Fruit fly (Drosophila melanogaster) whole organism, embryonic: Measurements from ENCODE around the gene Desat2.
A peak's percentile ranks its signal among the peaks of the same experiment; 100 is the strongest.

Experiments
- Abd-B ChIP-seq: fragments of 200-800 bp; sonication (Bioruptor generic); optimal IDR thresholded peaks from 2 replicates; lab custom pipeline; 2018; ENCODE audit warnings: missing biosample characterization, mild to moderate bottlenecking, missing genetic modification characterization, moderate library complexity
- Atf3 ChIP-seq: fragments of 200-800 bp; sonication (Bioruptor generic); optimal IDR thresholded peaks from 3 replicates; lab custom pipeline; 2016; ENCODE audit warnings: missing biosample characterization, missing genetic modification characterization
- C15 ChIP-seq: fragments of 200-800 bp; sonication (Bioruptor generic); IDR thresholded peaks from 3 replicates; pipeline ENCODE4 v1.3.6; 2022; ENCODE audit warnings: missing biosample characterization, missing genetic modification characterization
- CG10209 ChIP-seq: fragments of 200-800 bp; sonication (Bioruptor generic); optimal IDR thresholded peaks from 3 replicates; lab custom pipeline; 2017; ENCODE audit warnings: missing biosample characterization, mild to moderate bottlenecking, missing genetic modification characterization, missing genetic modification reagents
- CG10654 ChIP-seq: fragments of 200-800 bp; sonication (Bioruptor generic); optimal IDR thresholded peaks from 2 replicates; lab custom pipeline; 2016; ENCODE audit warnings: missing biosample characterization, missing genetic modification characterization
- CG11398 ChIP-seq: fragments of 200-800 bp; sonication (Bioruptor generic); optimal IDR thresholded peaks from 2 replicates; lab custom pipeline; 2016; ENCODE audit warnings: missing biosample characterization, missing genetic modification characterization
- CG12299 ChIP-seq: fragments of 200-800 bp; sonication (Bioruptor generic); optimal IDR thresholded peaks from 2 replicates; lab custom pipeline; 2018; ENCODE audit warnings: missing biosample characterization, mild to moderate bottlenecking, missing genetic modification characterization
- CG12769 ChIP-seq: fragments of 200-800 bp; sonication (Bioruptor generic); optimal IDR thresholded peaks from 2 replicates; lab custom pipeline; 2019; ENCODE audit warnings: missing biosample characterization, mild to moderate bottlenecking, missing genetic modification characterization, moderate library complexity
- CG16815 ChIP-seq: fragments of 200-800 bp; sonication (Bioruptor generic); optimal IDR thresholded peaks from 3 replicates; lab custom pipeline; 2017; ENCODE audit warnings: missing biosample characterization, mild to moderate bottlenecking, missing genetic modification characterization
- CG17361 ChIP-seq: fragments of 200-800 bp; sonication (Bioruptor generic); IDR thresholded peaks from 3 replicates; pipeline ENCODE4 v1.3.6; 2022; ENCODE audit warnings: missing biosample characterization, missing genetic modification characterization
- CG2116 ChIP-seq: fragments of 200-800 bp; sonication (Bioruptor generic); optimal IDR thresholded peaks from 3 replicates; lab custom pipeline; 2018; ENCODE audit warnings: missing biosample characterization, mild to moderate bottlenecking, missing genetic modification characterization
- CG3065 ChIP-seq: fragments of 200-800 bp; sonication (Bioruptor generic); optimal IDR thresholded peaks from 2 replicates; lab custom pipeline; 2016; ENCODE audit warnings: missing biosample characterization, missing genetic modification characterization
- CG3726 ChIP-seq: fragments of 200-800 bp; sonication (Bioruptor generic); IDR thresholded peaks from 3 replicates; pipeline ENCODE4, ENCODE4 v1.3.6; 2022; ENCODE audit warnings: missing biosample characterization, missing genetic modification characterization
- CG3995 ChIP-seq: fragments of 200-800 bp; sonication (Bioruptor generic); optimal IDR thresholded peaks from 3 replicates; lab custom pipeline; 2016; ENCODE audit warnings: missing biosample characterization, missing genetic modification characterization
- CG4424 ChIP-seq: fragments of 200-800 bp; sonication (Bioruptor generic); optimal IDR thresholded peaks from 3 replicates; lab custom pipeline; 2016; ENCODE audit warnings: missing biosample characterization, missing genetic modification characterization
- CG4820 ChIP-seq: fragments of 200-800 bp; sonication (Bioruptor generic); optimal IDR thresholded peaks from 3 replicates; lab custom pipeline; 2016; ENCODE audit warnings: missing biosample characterization, missing genetic modification characterization
- CG5953 ChIP-seq: fragments of 200-800 bp; sonication (Bioruptor generic); IDR thresholded peaks from 2 replicates; pipeline ENCODE4 v1.3.6; 2022; ENCODE audit warnings: missing biosample characterization, missing genetic modification characterization
- CG8290 ChIP-seq, 3 experiments: fragments of 200-800 bp; sonication (Bioruptor generic); optimal IDR thresholded peaks; 2 replicates each; lab custom pipeline; 2016 to 2019; ENCODE audit warnings: missing biosample characterization in 3 of 3, missing genetic modification characterization in 3 of 3, mild to moderate bottlenecking in 2 of 3, moderate library complexity in 1 of 3
- Dbx ChIP-seq: fragments of 200-800 bp; sonication (Bioruptor generic); IDR thresholded peaks from 3 replicates; pipeline ENCODE4 v1.3.6; 2022; ENCODE audit warnings: missing biosample characterization, missing genetic modification characterization
- Dll ChIP-seq: fragments of 200-800 bp; sonication (Bioruptor generic); IDR thresholded peaks from 4 replicates; pipeline ENCODE4 v1.3.6; 2022; ENCODE audit warnings: missing biosample characterization, missing genetic modification characterization; ENCODE audit not compliant: partially characterized antibody
- Fer1 ChIP-seq: fragments of 200-800 bp; sonication (Bioruptor generic); optimal IDR thresholded peaks from 2 replicates; lab custom pipeline; 2017; ENCODE audit warnings: missing biosample characterization, mild to moderate bottlenecking, missing genetic modification characterization
- HLH3B ChIP-seq: fragments of 200-800 bp; sonication (Bioruptor generic); IDR thresholded peaks from 2 replicates; pipeline ENCODE4 v1.3.6; 2022; ENCODE audit warnings: missing biosample characterization, missing genetic modification characterization
- Mrtf ChIP-seq: fragments of 200-800 bp; sonication (Bioruptor generic); IDR thresholded peaks from 3 replicates; pipeline ENCODE4 v1.3.6; 2022; ENCODE audit warnings: missing biosample characterization, missing genetic modification characterization
- Myb ChIP-seq: fragments of 200-800 bp; sonication (Bioruptor generic); optimal IDR thresholded peaks from 2 replicates; lab custom pipeline; 2016; ENCODE audit warnings: missing biosample characterization, missing genetic modification characterization
- Poxn ChIP-seq: fragments of 200-800 bp; sonication (Bioruptor generic); IDR thresholded peaks from 2 replicates; pipeline ENCODE4 v1.3.6; 2022; ENCODE audit warnings: missing biosample characterization, missing genetic modification characterization
- Ravus ChIP-seq: fragments of 200-800 bp; sonication (Bioruptor generic); IDR thresholded peaks from 2 replicates; pipeline ENCODE4 v1.3.6; 2022; ENCODE audit warnings: missing biosample characterization, missing genetic modification characterization
- Sry-δ ChIP-seq: fragments of 200-800 bp; sonication (Bioruptor generic); optimal IDR thresholded peaks from 2 replicates; lab custom pipeline; 2016; ENCODE audit warnings: missing biosample characterization, missing genetic modification characterization
- ase ChIP-seq: fragments of 200-800 bp; sonication (Bioruptor generic); IDR thresholded peaks from 3 replicates; pipeline ENCODE4 v1.3.6; 2022; ENCODE audit warnings: missing biosample characterization, missing genetic modification characterization
- bigmax ChIP-seq: fragments of 200-800 bp; sonication (Bioruptor generic); optimal IDR thresholded peaks from 2 replicates; lab custom pipeline; 2018; ENCODE audit warnings: missing biosample characterization, mild to moderate bottlenecking, missing genetic modification characterization
- br ChIP-seq: fragments of >200 bp; optimal IDR thresholded peaks from 2 replicates; lab custom pipeline; 2017
- bsh ChIP-seq, 2 experiments: fragments of 200-800 bp; sonication (Bioruptor generic); optimal IDR thresholded peaks; 2 replicates each; lab custom pipeline; 2017 to 2018; ENCODE audit warnings: mild to moderate bottlenecking in 2 of 2, missing biosample characterization in 2 of 2, missing genetic modification characterization in 2 of 2, moderate library complexity in 1 of 2
- cg ChIP-seq: fragments of 200-800 bp; sonication (Bioruptor generic); optimal IDR thresholded peaks from 3 replicates; lab custom pipeline; 2019; ENCODE audit warnings: missing biosample characterization, mild to moderate bottlenecking, missing genetic modification characterization, moderate library complexity
- cwo ChIP-seq: fragments of 200-800 bp; sonication (Bioruptor generic); optimal IDR thresholded peaks from 3 replicates; lab custom pipeline; 2017; ENCODE audit warnings: missing biosample characterization, missing genetic modification characterization, mild to moderate bottlenecking, moderate library complexity, missing genetic modification reagents
- da ChIP-seq: fragments of 200-800 bp; sonication (Bioruptor generic); optimal IDR thresholded peaks from 2 replicates; lab custom pipeline; 2016; ENCODE audit warnings: missing biosample characterization, missing genetic modification characterization
- dmrt99B ChIP-seq: fragments of 200-800 bp; sonication (Bioruptor generic); optimal IDR thresholded peaks from 2 replicates; lab custom pipeline; 2018; ENCODE audit warnings: missing biosample characterization, mild to moderate bottlenecking, missing genetic modification characterization, moderate library complexity
- fd102C ChIP-seq: fragments of 200-800 bp; sonication (Bioruptor generic); optimal IDR thresholded peaks from 2 replicates; lab custom pipeline; 2018; ENCODE audit warnings: missing biosample characterization, mild to moderate bottlenecking, missing genetic modification characterization, moderate library complexity
- gce ChIP-seq: fragments of 200-800 bp; sonication (Bioruptor generic); IDR thresholded peaks from 3 replicates; pipeline ENCODE4 v1.3.6; 2022; ENCODE audit warnings: missing biosample characterization, missing genetic modification characterization
- gsb ChIP-seq: fragments of 200-800 bp; sonication (Bioruptor generic); IDR thresholded peaks from 2 replicates; pipeline ENCODE4 v1.3.6; 2022; ENCODE audit warnings: missing biosample characterization, missing genetic modification characterization
- maf-S ChIP-seq: fragments of 200-800 bp; sonication (Bioruptor generic); optimal IDR thresholded peaks from 2 replicates; lab custom pipeline; 2016; ENCODE audit warnings: missing biosample characterization, missing genetic modification characterization
- mirr ChIP-seq: fragments of 200-800 bp; sonication (Bioruptor generic); optimal IDR thresholded peaks from 3 replicates; lab custom pipeline; 2018; ENCODE audit warnings: missing biosample characterization, mild to moderate bottlenecking, missing genetic modification characterization
- nerfin-1 ChIP-seq: fragments of 200-800 bp; sonication (Bioruptor generic); optimal IDR thresholded peaks from 3 replicates; lab custom pipeline; 2019; ENCODE audit warnings: missing biosample characterization, mild to moderate bottlenecking, missing genetic modification characterization, moderate library complexity
- pan ChIP-seq, 4 experiments: fragments of >200 bp in 3 of 4; fragments of 200-800 bp in 1 of 4; sonication (Bioruptor generic) in 1 of 4; optimal IDR thresholded peaks in 3 of 4; IDR thresholded peaks in 1 of 4; 2 replicates each; pipeline versions ENCODE4 v1.3.6 to Lab custom; 2017 to 2022; ENCODE audit warnings: missing biosample characterization in 2 of 4, missing genetic modification characterization in 2 of 4, mixed read lengths in 1 of 4
- ro ChIP-seq: fragments of 200-800 bp; sonication (Bioruptor generic); IDR thresholded peaks from 2 replicates; pipeline ENCODE4 v1.3.6; 2022; ENCODE audit warnings: missing biosample characterization, missing genetic modification characterization
- sima ChIP-seq: fragments of 200-800 bp; sonication (Bioruptor generic); optimal IDR thresholded peaks from 2 replicates; lab custom pipeline; 2016; ENCODE audit warnings: missing biosample characterization, missing genetic modification characterization
- sna ChIP-seq: fragments of 200-800 bp; sonication (Bioruptor generic); IDR thresholded peaks from 2 replicates; pipeline ENCODE4 v1.3.6; 2022; ENCODE audit warnings: missing biosample characterization, missing genetic modification characterization; ENCODE audit not compliant: partially characterized antibody
- ttk ChIP-seq: fragments of 200-800 bp; sonication (Bioruptor generic); IDR thresholded peaks from 2 replicates; pipeline ENCODE4 v2.1.2; 2022; ENCODE audit warnings: missing biosample characterization, missing genetic modification characterization
- unc-4 ChIP-seq: fragments of 200-800 bp; sonication (Bioruptor generic); IDR thresholded peaks from 2 replicates; pipeline ENCODE4 v1.3.6; 2022; ENCODE audit warnings: missing biosample characterization, missing genetic modification characterization; ENCODE audit not compliant: partially characterized antibody
- wor ChIP-seq: fragments of 200-800 bp; sonication (Bioruptor generic); IDR thresholded peaks from 2 replicates; pipeline ENCODE4 v1.3.6; 2022; ENCODE audit warnings: missing biosample characterization, missing genetic modification characterization

Gene Desat2

DNA sequence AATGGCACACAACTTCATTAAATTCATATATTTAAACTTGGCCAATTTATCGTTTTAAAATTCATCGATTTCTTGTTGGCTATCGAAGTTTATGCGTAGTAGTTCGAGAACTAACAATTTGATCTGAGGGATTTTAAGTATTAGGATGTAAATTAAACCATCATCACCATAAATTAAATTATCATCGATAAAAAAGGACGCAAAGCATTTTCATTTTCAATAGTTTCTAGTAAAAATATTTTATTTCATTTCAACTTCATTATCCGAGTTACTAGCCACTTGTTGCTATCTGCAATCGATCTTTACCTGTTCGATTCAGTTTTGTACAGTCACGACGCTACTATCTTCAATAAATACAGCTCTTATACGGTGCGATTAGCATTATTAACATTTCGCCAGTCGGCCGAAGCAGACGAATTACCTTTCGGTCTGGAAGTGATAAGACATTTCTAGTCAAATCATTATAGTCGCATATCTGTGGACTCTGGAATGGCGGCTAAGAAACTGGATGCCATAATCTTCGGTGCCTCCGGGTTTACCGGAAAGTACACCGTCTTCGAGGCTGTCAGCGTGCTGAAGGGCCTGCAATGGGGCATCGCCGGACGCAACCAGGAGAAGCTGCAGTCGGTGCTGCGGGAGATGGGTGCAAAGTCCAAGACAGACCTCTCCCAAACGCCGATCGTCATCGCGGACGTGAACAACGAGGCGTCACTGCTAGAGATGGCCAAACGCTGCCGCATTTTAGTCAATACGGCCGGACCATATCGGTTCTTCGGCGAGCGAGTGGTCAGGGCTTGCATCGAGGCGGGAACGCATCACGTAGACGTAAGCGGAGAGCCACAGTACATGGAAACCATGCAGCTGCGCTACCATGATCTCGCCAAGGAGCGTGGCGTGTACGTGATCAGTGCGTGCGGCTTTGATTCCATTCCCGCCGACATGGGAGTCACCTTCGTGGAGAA is 29.5 kb upstream of the Desat2 start, which contains the start of gene CG5167 (continued):
- TF ChIP-seq wor = no peak
- no peak for TF ChIP-seq ttk (GFP tag; lab: Robert Waterston, UW)
- no peak for TF ChIP-seq maf-S (GFP tag; lab: Kevin White, UChicago)
- TF ChIP-seq HLH3B (GFP tag; lab: Robert Waterston, UW) = no peak
- no peak for TF ChIP-seq CG5953 (GFP tag; lab: Robert Waterston, UW)
- no peak for TF ChIP-seq Dbx (GFP tag; lab: Robert Waterston, UW)
- TF ChIP-seq cg = no peak
- TF ChIP-seq cwo (GFP tag; lab: Kevin White, UChicago) = no peak
- no peak for TF ChIP-seq C15 (GFP tag; lab: Robert Waterston, UW)
- TF ChIP-seq Myb (GFP tag; lab: Kevin White, UChicago) = peak; percentile 9
- peak; percentile 25; the same call in 1 of the 4 replicates for TF ChIP-seq Dll (GFP tag; lab: Robert Waterston, UW)
- no peak for TF ChIP-seq Poxn
- TF ChIP-seq CG11398 (GFP tag; lab: Kevin White, UChicago) = no peak
- peak; percentile 61 for TF ChIP-seq CG8290 (GFP tag; optimal IDR thresholded peaks at IDR 0.05; lab: Kevin White, UChicago)
- TF ChIP-seq CG8290 (tag; optimal IDR thresholded peaks at IDR 0.05; lab: Kevin White, UChicago) = peak in 1 of 2 experiments; percentile 29
- TF ChIP-seq da (GFP tag; lab: Kevin White, UChicago) = no peak
- peak; percentile 54 for TF ChIP-seq mirr (GFP tag; lab: Kevin White, UChicago)
- TF ChIP-seq CG2116 (GFP tag; lab: Kevin White, UChicago) = peak; percentile 43
- TF ChIP-seq CG16815 = no peak
- TF ChIP-seq CG4820 (GFP tag; lab: Kevin White, UChicago) = peak; percentile 99
- TF ChIP-seq CG3065 (GFP tag; lab: Kevin White, UChicago) = no peak
- TF ChIP-seq sima (GFP tag; lab: Kevin White, UChicago) = no peak
- peak; percentile 58 for TF ChIP-seq Fer1 (GFP tag; lab: Kevin White, UChicago)
- no peak for TF ChIP-seq CG10209 (GFP tag; lab: Kevin White, UChicago)
- no peak for TF ChIP-seq gsb (GFP tag; lab: Robert Waterston, UW)
- no peak for TF ChIP-seq CG12299
- TF ChIP-seq fd102C (GFP tag; lab: Kevin White, UChicago) = no peak
- no peak for TF ChIP-seq Atf3 (GFP tag; lab: Kevin White, UChicago)
- TF ChIP-seq ase (GFP tag; lab: Robert Waterston, UW) = no peak
- no peak for TF ChIP-seq CG12769 (tag; lab: Kevin White, UChicago)
- peak; percentile 39; the same call in 1 of the 2 replicates for TF ChIP-seq unc-4 (GFP tag; lab: Robert Waterston, UW)
- no peak for TF ChIP-seq dmrt99B
- TF ChIP-seq CG4424 (GFP tag; lab: Kevin White, UChicago) = peak; percentile 11
- TF ChIP-seq sna = no peak
- peak; percentile 28 to 82 for TF ChIP-seq bsh (GFP tag; optimal IDR thresholded peaks at IDR 0.05; lab: Kevin White, UChicago)
- TF ChIP-seq pan (optimal IDR thresholded peaks at IDR 0.05; lab: Kevin White, UChicago) = no peak
- TF ChIP-seq pan (GFP tag; optimal IDR thresholded peaks at IDR 0.05 in 1 of 2, IDR thresholded peaks at IDR 0.05 in 1 of 2) = no peak
- TF ChIP-seq br = no peak
- peak; percentile 7 for TF ChIP-seq nerfin-1
- TF ChIP-seq CG3995 (GFP tag; lab: Kevin White, UChicago) = peak; percentile 51
- TF ChIP-seq Sry-δ (GFP tag; lab: Kevin White, UChicago) = peak; percentile 45
- no peak for TF ChIP-seq ro (GFP tag; lab: Robert Waterston, UW)
- no peak for TF ChIP-seq bigmax (GFP tag; lab: Kevin White, UChicago)
- no peak for TF ChIP-seq CG10654 (GFP tag; lab: Kevin White, UChicago)
- TF ChIP-seq Abd-B (GFP tag; lab: Kevin White, UChicago) = no peak
- no peak for TF ChIP-seq Ravus
- peak; percentile 38; the same call in 1 of the 3 replicates for TF ChIP-seq CG17361 (GFP tag; lab: Robert Waterston, UW)
- TF ChIP-seq gce = 0 out of 3 replicates have a peak, but pooled peaks have one; percentile 30
- no peak for TF ChIP-seq CG3726 (GFP tag; lab: Robert Waterston, UW)
- no peak for TF ChIP-seq Mrtf (GFP tag; lab: Robert Waterston, UW)
